Worm (Caenorhabditis elegans) whole organism, L3 larva: ENCODE data around the gene F38B6.7.
A peak's percentile ranks its signal among the peaks of the same experiment; 100 is the strongest.

Experiments
- R02D3.7 ChIP-seq: fragments of 150-350 bp; optimal IDR thresholded peaks from 2 replicates; lab custom pipeline; 2014; ENCODE audit warnings: missing biosample characterization, missing genetic modification characterization
- ZK546.5 ChIP-seq: sonication (generic microtip); optimal IDR thresholded peaks from 2 replicates; lab custom pipeline; 2017; ENCODE audit warnings: missing biosample characterization, missing genetic modification characterization
- aly-2 ChIP-seq: fragments of 150-350 bp; optimal IDR thresholded peaks from 2 replicates; lab custom pipeline; 2014; ENCODE audit warnings: missing biosample characterization, missing genetic modification characterization
- ama-1 ChIP-seq: fragments of 150-350 bp; optimal IDR thresholded peaks from 2 replicates; lab custom pipeline; 2018
- ceh-9 ChIP-seq: sonication (generic microtip); optimal IDR thresholded peaks from 2 replicates; lab custom pipeline; 2018; ENCODE audit warnings: missing biosample characterization, missing genetic modification characterization
- daf-12 ChIP-seq: fragments of 150-350 bp; optimal IDR thresholded peaks from 2 replicates; lab custom pipeline; 2014; ENCODE audit warnings: missing biosample characterization, missing genetic modification reagents, missing genetic modification characterization
- egl-27 ChIP-seq: sonication (generic microtip); optimal IDR thresholded peaks from 4 replicates; lab custom pipeline; 2017; ENCODE audit warnings: missing biosample characterization, missing genetic modification reagents, missing genetic modification characterization
- elt-1 ChIP-seq: fragments of 150-350 bp; optimal IDR thresholded peaks from 2 replicates; lab custom pipeline; 2014; ENCODE audit warnings: missing biosample characterization, missing genetic modification characterization
- elt-2 ChIP-seq: sonication (generic microtip); optimal IDR thresholded peaks from 2 replicates; lab custom pipeline; 2016; ENCODE audit warnings: missing genetic modification reagents, mild to moderate bottlenecking, missing genetic modification characterization, missing compliant biosample characterization
- eor-1 ChIP-seq, 2 experiments: fragments of 150-350 bp; optimal IDR thresholded peaks; 2 replicates each; lab custom pipeline; 2014 to 2018; ENCODE audit warnings: missing biosample characterization in 2 of 2, missing genetic modification characterization in 2 of 2
- hmg-11 ChIP-seq: sonication (generic microtip); optimal IDR thresholded peaks from 2 replicates; lab custom pipeline; 2016; ENCODE audit warnings: missing genetic modification characterization, missing compliant biosample characterization
- lin-15B ChIP-seq: fragments of 150-350 bp; optimal IDR thresholded peaks from 2 replicates; lab custom pipeline; 2014; ENCODE audit warnings: missing biosample characterization, missing genetic modification characterization
- lin-39 ChIP-seq: fragments of 150-350 bp; optimal IDR thresholded peaks from 2 replicates; lab custom pipeline; 2018; ENCODE audit warnings: missing biosample characterization, missing genetic modification reagents, missing genetic modification characterization
- mdl-1 ChIP-seq: fragments of 150-350 bp; optimal IDR thresholded peaks from 2 replicates; lab custom pipeline; 2014; ENCODE audit warnings: missing biosample characterization, missing genetic modification characterization
- mml-1 ChIP-seq: fragments of 150-350 bp; sonication (generic microtip); optimal IDR thresholded peaks from 3 replicates; lab custom pipeline; 2014; ENCODE audit warnings: missing biosample characterization, missing genetic modification characterization
- nhr-23 ChIP-seq: fragments of 150-350 bp; optimal IDR thresholded peaks from 2 replicates; lab custom pipeline; 2014; ENCODE audit warnings: missing biosample characterization, missing genetic modification reagents, missing genetic modification characterization
- nhr-237 ChIP-seq: fragments of 150-350 bp; optimal IDR thresholded peaks from 2 replicates; lab custom pipeline; 2014; ENCODE audit warnings: missing biosample characterization, missing genetic modification characterization
- nhr-25 ChIP-seq: sonication (generic microtip); optimal IDR thresholded peaks from 2 replicates; lab custom pipeline; 2017; ENCODE audit warnings: missing biosample characterization, missing genetic modification characterization
- nhr-28 ChIP-seq: fragments of 150-350 bp; optimal IDR thresholded peaks from 2 replicates; lab custom pipeline; 2014; ENCODE audit warnings: missing biosample characterization, missing genetic modification characterization
- nhr-43 ChIP-seq: sonication (generic microtip); optimal IDR thresholded peaks from 2 replicates; lab custom pipeline; 2016; ENCODE audit warnings: mild to moderate bottlenecking, missing genetic modification characterization, missing compliant biosample characterization; ENCODE audit not compliant: poor library complexity, severe bottlenecking
- nhr-67 ChIP-seq: fragments of 150-350 bp; optimal IDR thresholded peaks from 2 replicates; lab custom pipeline; 2014; ENCODE audit warnings: missing biosample characterization, missing genetic modification characterization
- nhr-76 ChIP-seq: fragments of 150-350 bp; sonication (generic microtip); optimal IDR thresholded peaks from 5 replicates; lab custom pipeline; 2014; ENCODE audit warnings: missing biosample characterization, missing genetic modification characterization
- nhr-77 ChIP-seq: fragments of 150-350 bp; optimal IDR thresholded peaks from 2 replicates; lab custom pipeline; 2014; ENCODE audit warnings: missing biosample characterization, missing genetic modification characterization
- pha-4 ChIP-seq: fragments of 150-350 bp; optimal IDR thresholded peaks from 2 replicates; lab custom pipeline; 2014; ENCODE audit warnings: missing biosample characterization, missing genetic modification reagents, missing genetic modification characterization
- pqm-1 ChIP-seq: fragments of 150-350 bp; optimal IDR thresholded peaks from 2 replicates; lab custom pipeline; 2017; ENCODE audit warnings: missing biosample characterization, missing genetic modification characterization, inconsistent platforms
- sea-2 ChIP-seq: fragments of 150-350 bp; sonication (generic microtip); optimal IDR thresholded peaks from 4 replicates; lab custom pipeline; 2014; ENCODE audit warnings: missing biosample characterization, missing genetic modification reagents, missing genetic modification characterization
- snpc-4 ChIP-seq: fragments of 150-350 bp; optimal IDR thresholded peaks from 2 replicates; lab custom pipeline; 2014; ENCODE audit warnings: missing biosample characterization, missing genetic modification characterization
- unc-39 ChIP-seq: sonication (generic microtip); optimal IDR thresholded peaks from 4 replicates; lab custom pipeline; 2017; ENCODE audit warnings: missing biosample characterization, missing genetic modification characterization
- unc-62 ChIP-seq: fragments of 150-350 bp; sonication (generic microtip); optimal IDR thresholded peaks from 4 replicates; lab custom pipeline; 2014; ENCODE audit warnings: missing biosample characterization, missing genetic modification reagents, missing genetic modification characterization
- zag-1 ChIP-seq: fragments of 150-350 bp; optimal IDR thresholded peaks from 2 replicates; lab custom pipeline; 2014; ENCODE audit warnings: missing biosample characterization, missing genetic modification characterization
- ztf-11 ChIP-seq: fragments of 150-350 bp; optimal IDR thresholded peaks from 2 replicates; lab custom pipeline; 2014; ENCODE audit warnings: missing biosample characterization, missing genetic modification characterization

F38B6.7 gene

ce11 chrX:6687756-6688155 lies 10.4 kb downstream of the F38B6.7 start:
- TF ChIP-seq elt-2 (tag; lab: Kevin White, UChicago): no peak
- no peak for TF ChIP-seq egl-27 (tag; lab: Kevin White, UChicago)
- TF ChIP-seq elt-1 (tag; lab: Kevin White, UChicago): no peak
- TF ChIP-seq nhr-77 (tag; lab: Kevin White, UChicago): no peak
- no peak for TF ChIP-seq ama-1 (lab: Kevin White, UChicago)
- no peak for TF ChIP-seq sea-2 (GFP tag; lab: Kevin White, UChicago)
- TF ChIP-seq daf-12 (tag; lab: Kevin White, UChicago): no peak
- no peak for TF ChIP-seq ceh-9
- no peak for TF ChIP-seq nhr-43 (tag; lab: Kevin White, UChicago)

ce11 chrX:6687345-6687744 lies 10.8 kb downstream of the F38B6.7 start:
- TF ChIP-seq lin-39 (peak; percentile 52), ztf-11 (tag; lab: Kevin White, UChicago) (no peak)

- TF ChIP-seq lin-15B (tag; lab: Kevin White, UChicago): no peak
- TF ChIP-seq ZK546.5: no peak
- TF ChIP-seq unc-62 (GFP tag; lab: Kevin White, UChicago): no peak
- no peak for TF ChIP-seq aly-2 (tag; lab: Kevin White, UChicago)
- no peak for TF ChIP-seq ama-1 (lab: Kevin White, UChicago)
- no peak for TF ChIP-seq R02D3.7 (tag; lab: Kevin White, UChicago)
- TF ChIP-seq pha-4 (tag; lab: Kevin White, UChicago): no peak
- no peak for TF ChIP-seq eor-1 (tag; optimal IDR thresholded peaks at IDR 0.05; lab: Kevin White, UChicago)
- TF ChIP-seq nhr-23 (tag; lab: Kevin White, UChicago): no peak
- no peak for TF ChIP-seq mml-1 (tag; lab: Kevin White, UChicago)
Observed at ce11 chrX:6682683-6683082, 15.5 kb downstream of the F38B6.7 start, which contains the start of gene F38B6.8. F38B6.8 (minus strand) TSS chrX:6682783.

ce11 chrX:6674333-6674919 lies 23.7 kb downstream of the F38B6.7 start, which contains the start of gene F38B6.4:
F38B6.4 (plus strand) TSS chrX:6674869.
- TF ChIP-seq pha-4 (tag; lab: Kevin White, UChicago): peak; percentile 4
- TF ChIP-seq elt-2 (tag; lab: Kevin White, UChicago): peak; percentile 73
- peak; percentile 55 for TF ChIP-seq pqm-1 (tag; lab: Kevin White, UChicago)
- TF ChIP-seq nhr-25 (tag; lab: Kevin White, UChicago): no peak
- TF ChIP-seq, all 47 proteins: peak for 3

ce11 chrX:6672519-6672918 lies 25.6 kb downstream of the F38B6.7 start, which contains the start of gene col-172:
col-172 (plus strand) TSS chrX:6672819.
- TF ChIP-seq mdl-1 (tag; lab: Kevin White, UChicago): no peak
- peak; percentile 7 for TF ChIP-seq nhr-23 (tag; lab: Kevin White, UChicago)

ce11 chrX:6671717-6672116 lies 26.4 kb downstream of the F38B6.7 start:
- TF ChIP-seq zag-1 (tag; lab: Kevin White, UChicago) (no peak), elt-1 (tag; lab: Kevin White, UChicago) (peak; percentile 69), nhr-23 (tag; lab: Kevin White, UChicago) (peak; percentile 27)

ce11 chrX:6669366-6669765 lies 28.8 kb downstream of the F38B6.7 start:
- TF ChIP-seq hmg-11: no peak
- TF ChIP-seq elt-1 (tag; lab: Kevin White, UChicago): peak; percentile 22
- TF ChIP-seq, all 47 proteins: peak for 1

ce11 chrX:6668911-6669310 lies 29.3 kb downstream of the F38B6.7 start, which contains the start of gene nhr-137:
nhr-137 (minus strand) TSS chrX:6669011.
- TF ChIP-seq nhr-43 (tag; lab: Kevin White, UChicago) (no peak), ama-1 (lab: Kevin White, UChicago) (no peak), pqm-1 (tag; lab: Kevin White, UChicago) (no peak), nhr-67 (tag; lab: Kevin White, UChicago) (no peak), nhr-77 (tag; lab: Kevin White, UChicago) (no peak), unc-39 (tag; lab: Kevin White, UChicago) (no peak), nhr-76 (no peak), nhr-28 (tag; lab: Kevin White, UChicago) (no peak), nhr-237 (tag; lab: Kevin White, UChicago) (no peak), sea-2 (GFP tag; lab: Kevin White, UChicago) (no peak), snpc-4 (tag; lab: Kevin White, UChicago) (no peak)
- TF ChIP-seq, all 47 proteins: peak for 0
